Worm (Caenorhabditis elegans) whole organism, young adult: ENCODE measurements around the gene C03B8.3.
A peak's percentile ranks its signal among the peaks of the same experiment; 100 is the strongest.

Experiments used
- C06A6.2 ChIP-seq: fragments of 200-800 bp; sonication (Bioruptor generic); conservative IDR thresholded peaks from 2 replicates; pipeline ENCODE4 v1.3.6; 2022; ENCODE audit warnings: missing genetic modification characterization, missing compliant biosample characterization
- F22D6.2 ChIP-seq: sonication (generic microtip); optimal IDR thresholded peaks from 2 replicates; lab custom pipeline; 2016; ENCODE audit warnings: mild to moderate bottlenecking, missing genetic modification characterization, missing compliant biosample characterization
- F37B4.10 ChIP-seq: fragments of 200-800 bp; sonication (Bioruptor generic); IDR thresholded peaks from 2 replicates; pipeline ENCODE4 v1.3.6; 2022; ENCODE audit warnings: missing genetic modification characterization, missing compliant biosample characterization
- F39B2.1 ChIP-seq: fragments of 200-800 bp; sonication (Bioruptor generic); IDR thresholded peaks from 2 replicates; pipeline ENCODE4 v1.3.6; 2022; ENCODE audit warnings: missing genetic modification reagents, missing genetic modification characterization, missing compliant biosample characterization
- F55B11.4 ChIP-seq: sonication (generic microtip); optimal IDR thresholded peaks from 2 replicates; lab custom pipeline; 2016; ENCODE audit warnings: missing compliant biosample characterization, missing genetic modification characterization, borderline replicate concordance; ENCODE audit not compliant: insufficient read depth
- F57A8.1 ChIP-seq: fragments of 200-800 bp; sonication (Bioruptor generic); optimal IDR thresholded peaks from 2 replicates; lab custom pipeline; 2018; ENCODE audit warnings: mild to moderate bottlenecking, missing genetic modification characterization, moderate library complexity, missing compliant biosample characterization
- K11D2.4 ChIP-seq: fragments of 200-800 bp; sonication (Bioruptor generic); IDR thresholded peaks from 2 replicates; pipeline ENCODE4 v1.3.6; 2022; ENCODE audit warnings: missing genetic modification reagents, missing genetic modification characterization, missing compliant biosample characterization
- K12H6.12 ChIP-seq: fragments of 200-800 bp; sonication (Bioruptor generic); optimal IDR thresholded peaks from 2 replicates; lab custom pipeline; 2018; ENCODE audit warnings: mild to moderate bottlenecking, missing genetic modification characterization, missing compliant biosample characterization
- T07F8.4 ChIP-seq: sonication (generic microtip); optimal IDR thresholded peaks from 2 replicates; lab custom pipeline; 2016; ENCODE audit warnings: mild to moderate bottlenecking, missing genetic modification characterization, moderate library complexity, missing compliant biosample characterization
- Y67H2A.10 ChIP-seq: fragments of 200-800 bp; sonication (Bioruptor generic); conservative IDR thresholded peaks from 2 replicates; pipeline ENCODE4 v1.3.6; 2022; ENCODE audit warnings: missing genetic modification reagents, missing genetic modification characterization, missing compliant biosample characterization
- akir-1 ChIP-seq: fragments of 200-800 bp; sonication (Bioruptor generic); optimal IDR thresholded peaks from 2 replicates; lab custom pipeline; 2018; ENCODE audit warnings: mild to moderate bottlenecking, missing genetic modification characterization, moderate library complexity, missing compliant biosample characterization
- attf-3 ChIP-seq: fragments of 200-800 bp; sonication (Bioruptor generic); conservative IDR thresholded peaks from 2 replicates; pipeline ENCODE4 v1.3.6; 2022; ENCODE audit warnings: missing genetic modification reagents, missing genetic modification characterization, missing compliant biosample characterization
- cebp-1 ChIP-seq, 2 experiments: fragments of 200-800 bp in 1 of 2; sonication (Bioruptor generic) in 1 of 2; sonication (generic microtip) in 1 of 2; IDR thresholded peaks in 1 of 2; optimal IDR thresholded peaks in 1 of 2; 2 replicates each; pipeline versions ENCODE4 v1.3.6 to Lab custom; 2017 to 2022; ENCODE audit warnings: missing compliant biosample characterization in 2 of 2, missing genetic modification characterization in 2 of 2, mild to moderate bottlenecking in 1 of 2, missing genetic modification reagents in 1 of 2, moderate library complexity in 1 of 2
- ceh-27 ChIP-seq: fragments of 200-800 bp; sonication (Bioruptor generic); optimal IDR thresholded peaks from 2 replicates; lab custom pipeline; 2018; ENCODE audit warnings: mild to moderate bottlenecking, missing genetic modification characterization, moderate library complexity, missing compliant biosample characterization
- ceh-40 ChIP-seq: fragments of 200-800 bp; sonication (Bioruptor generic); IDR thresholded peaks from 2 replicates; pipeline ENCODE4 v1.3.6; 2022; ENCODE audit warnings: missing genetic modification characterization, missing compliant biosample characterization
- chd-7 ChIP-seq: sonication (generic microtip); optimal IDR thresholded peaks from 2 replicates; lab custom pipeline; 2016; ENCODE audit warnings: mild to moderate bottlenecking, missing genetic modification characterization, moderate library complexity, missing compliant biosample characterization
- dox-1 ChIP-seq: fragments of 200-800 bp; sonication (Bioruptor generic); IDR thresholded peaks from 2 replicates; pipeline ENCODE4 v1.3.6; 2022; ENCODE audit warnings: missing genetic modification reagents, missing genetic modification characterization, missing compliant biosample characterization
- dpff-1 ChIP-seq: sonication (generic microtip); optimal IDR thresholded peaks from 2 replicates; lab custom pipeline; 2017; ENCODE audit warnings: mild to moderate bottlenecking, missing genetic modification characterization, missing compliant biosample characterization
- dpl-1 ChIP-seq: fragments of 150-350 bp; optimal IDR thresholded peaks from 2 replicates; lab custom pipeline; 2014; ENCODE audit warnings: missing biosample characterization, missing genetic modification reagents, missing genetic modification characterization
- efl-1 ChIP-seq: fragments of 150-350 bp; optimal IDR thresholded peaks from 2 replicates; lab custom pipeline; 2014; ENCODE audit warnings: missing biosample characterization, missing genetic modification reagents, missing genetic modification characterization
- gei-17 ChIP-seq: fragments of 200-800 bp; sonication (Bioruptor generic); optimal IDR thresholded peaks from 2 replicates; lab custom pipeline; 2018; ENCODE audit warnings: mild to moderate bottlenecking, missing genetic modification characterization, missing compliant biosample characterization
- him-1 ChIP-seq: sonication (generic microtip); optimal IDR thresholded peaks from 2 replicates; lab custom pipeline; 2016; ENCODE audit warnings: missing genotype, missing genetic modification reagents, missing genetic modification characterization, missing compliant biosample characterization
- hlh-12 ChIP-seq: sonication (generic microtip); optimal IDR thresholded peaks from 2 replicates; lab custom pipeline; 2016; ENCODE audit warnings: missing genetic modification characterization, missing compliant biosample characterization
- hlh-26 ChIP-seq: fragments of 200-800 bp; sonication (Bioruptor generic); conservative IDR thresholded peaks from 2 replicates; pipeline ENCODE4 v1.3.6; 2022; ENCODE audit warnings: missing genetic modification reagents, missing genetic modification characterization, missing compliant biosample characterization
- hsf-1 ChIP-seq: fragments of 200-800 bp; sonication (Bioruptor generic); IDR thresholded peaks from 2 replicates; pipeline ENCODE4 v1.3.6; 2022; ENCODE audit warnings: missing genetic modification reagents, missing genetic modification characterization, missing compliant biosample characterization
- let-607 ChIP-seq, 2 experiments: fragments of 200-800 bp in 1 of 2; sonication (Bioruptor generic) in 1 of 2; sonication (generic microtip) in 1 of 2; optimal IDR thresholded peaks; 2 replicates each; lab custom pipeline; 2016 to 2018; ENCODE audit warnings: mild to moderate bottlenecking in 2 of 2, missing compliant biosample characterization in 2 of 2, missing genetic modification characterization in 2 of 2, moderate library complexity in 2 of 2, missing genotype in 1 of 2
- lin-26 ChIP-seq: fragments of 200-800 bp; sonication (Bioruptor generic); IDR thresholded peaks from 2 replicates; pipeline ENCODE4 v1.3.6; 2022; ENCODE audit warnings: missing genetic modification reagents, missing genetic modification characterization, missing compliant biosample characterization
- lin-54 ChIP-seq: fragments of 200-800 bp; sonication (Bioruptor generic); optimal IDR thresholded peaks from 2 replicates; lab custom pipeline; 2018; ENCODE audit warnings: mild to moderate bottlenecking, missing genetic modification characterization, missing compliant biosample characterization
- mcd-1 ChIP-seq: fragments of 200-800 bp; sonication (Bioruptor generic); IDR thresholded peaks from 2 replicates; pipeline ENCODE4 v1.3.6; 2022; ENCODE audit warnings: missing genetic modification reagents, missing genetic modification characterization, missing compliant biosample characterization
- nfya-1 ChIP-seq: sonication (generic microtip); optimal IDR thresholded peaks from 2 replicates; lab custom pipeline; 2017; ENCODE audit warnings: antibody characterized with exemption, missing compliant biosample characterization, missing genetic modification characterization, borderline replicate concordance; ENCODE audit not compliant: insufficient read depth
- nfyb-1 ChIP-seq: fragments of 200-800 bp; sonication (Bioruptor generic); IDR thresholded peaks from 2 replicates; pipeline ENCODE4 v1.3.6; 2022; ENCODE audit warnings: missing genetic modification reagents, missing genetic modification characterization, missing compliant biosample characterization
- nhr-179 ChIP-seq: sonication (generic microtip); optimal IDR thresholded peaks from 2 replicates; lab custom pipeline; 2016; ENCODE audit warnings: mild to moderate bottlenecking, missing genetic modification characterization, missing compliant biosample characterization
- nhr-90 ChIP-seq: sonication (generic microtip); optimal IDR thresholded peaks from 2 replicates; lab custom pipeline; 2016; ENCODE audit warnings: missing genotype, mild to moderate bottlenecking, missing genetic modification characterization, missing compliant biosample characterization
- repo-1 ChIP-seq: sonication (generic microtip); optimal IDR thresholded peaks from 2 replicates; lab custom pipeline; 2017; ENCODE audit warnings: mild to moderate bottlenecking, missing genetic modification characterization, missing compliant biosample characterization
- rpc-1 ChIP-seq, 2 experiments: fragments of 150-350 bp in 1 of 2; sonication (generic microtip) in 1 of 2; optimal IDR thresholded peaks; 2 replicates each; lab custom pipeline; 2014 to 2018; ENCODE audit warnings: missing biosample characterization in 1 of 2, missing genetic modification characterization in 1 of 2, missing genetic modification reagents in 1 of 2, missing genotype in 1 of 2
- sdz-38 ChIP-seq: sonication (generic microtip); optimal IDR thresholded peaks from 2 replicates; lab custom pipeline; 2016; ENCODE audit warnings: missing genotype, missing genetic modification characterization, missing compliant biosample characterization
- sea-2 ChIP-seq: fragments of 200-800 bp; sonication (Bioruptor generic); IDR thresholded peaks from 2 replicates; pipeline ENCODE4 v1.3.6; 2022; ENCODE audit warnings: missing genetic modification characterization, missing compliant biosample characterization
- somi-1 ChIP-seq: fragments of 200-800 bp; sonication (Bioruptor generic); optimal IDR thresholded peaks from 2 replicates; lab custom pipeline; 2018; ENCODE audit warnings: mild to moderate bottlenecking, missing genetic modification characterization, missing compliant biosample characterization
- tbp1 ChIP-seq: fragments of 200-800 bp; sonication (Bioruptor generic); optimal IDR thresholded peaks from 2 replicates; lab custom pipeline; 2018; ENCODE audit warnings: mild to moderate bottlenecking, missing genetic modification characterization, missing compliant biosample characterization
- xnd-1 ChIP-seq: sonication (generic microtip); optimal IDR thresholded peaks from 2 replicates; lab custom pipeline; 2016; ENCODE audit warnings: missing genotype, missing genetic modification reagents, missing genetic modification characterization, missing compliant biosample characterization
- zfh-2 ChIP-seq: fragments of 200-800 bp; sonication (Bioruptor generic); conservative IDR thresholded peaks from 2 replicates; pipeline ENCODE4 v1.3.6; 2022; ENCODE audit warnings: missing genetic modification reagents, missing genetic modification characterization, missing compliant biosample characterization
- ztf-22 ChIP-seq: fragments of 200-800 bp; sonication (Bioruptor generic); optimal IDR thresholded peaks from 2 replicates; lab custom pipeline; 2018; ENCODE audit warnings: mild to moderate bottlenecking, missing genetic modification characterization, moderate library complexity, missing compliant biosample characterization
- ztf-28 ChIP-seq: fragments of 200-800 bp; sonication (Bioruptor generic); IDR thresholded peaks from 2 replicates; pipeline ENCODE4 v1.3.6; 2022; ENCODE audit warnings: missing genetic modification reagents, missing genetic modification characterization, missing compliant biosample characterization
- ztf-3 ChIP-seq: fragments of 200-800 bp; sonication (Bioruptor generic); optimal IDR thresholded peaks from 2 replicates; lab custom pipeline; 2018; ENCODE audit warnings: mild to moderate bottlenecking, missing genetic modification characterization, missing compliant biosample characterization

C03B8.3 gene

ce11 chrIII:7724433-7724832 is 12.3 kb downstream of the C03B8.3 start:
- peak; percentile 36; the same call in 1 of the 2 replicates for TF ChIP-seq cebp-1 (GFP tag; IDR thresholded peaks at IDR 0.05; lab: Robert Waterston, UW)
- TF ChIP-seq cebp-1 (tag; optimal IDR thresholded peaks at IDR 0.05; lab: Kevin White, UChicago), result peak; percentile 93
- no peak for TF ChIP-seq xnd-1 (tag; lab: Kevin White, UChicago)
- TF ChIP-seq hlh-26 (GFP tag; lab: Robert Waterston, UW), result no peak
- TF ChIP-seq F39B2.1 (GFP tag; lab: Robert Waterston, UW), result no peak
- TF ChIP-seq K12H6.12, result peak; percentile 58
- TF ChIP-seq somi-1 (GFP tag; lab: Kevin White, UChicago), result peak; percentile 10

- TF ChIP-seq F39B2.1 (GFP tag; lab: Robert Waterston, UW), result no peak
- no peak for TF ChIP-seq sea-2 (GFP tag; lab: Robert Waterston, UW)
- no peak for TF ChIP-seq ztf-3 (GFP tag; lab: Kevin White, UChicago)
- TF ChIP-seq cebp-1 (GFP tag; IDR thresholded peaks at IDR 0.05; lab: Robert Waterston, UW), result no peak
- peak; percentile 8 for TF ChIP-seq cebp-1 (tag; optimal IDR thresholded peaks at IDR 0.05; lab: Kevin White, UChicago)
- TF ChIP-seq gei-17 (GFP tag; lab: Kevin White, UChicago), result no peak
- no peak for TF ChIP-seq F55B11.4 (tag; lab: Kevin White, UChicago)
- TF ChIP-seq rpc-1 (optimal IDR thresholded peaks at IDR 0.05; lab: Kevin White, UChicago), result no peak
- no peak for TF ChIP-seq rpc-1 (tag; optimal IDR thresholded peaks at IDR 0.05; lab: Kevin White, UChicago)
- no peak for TF ChIP-seq sdz-38 (tag; lab: Kevin White, UChicago)
- peak; percentile 16 for TF ChIP-seq K12H6.12
- no peak for TF ChIP-seq Y67H2A.10
- no peak for TF ChIP-seq nfya-1
- TF ChIP-seq dpff-1, result no peak
- peak; percentile 27; the same call in 1 of the 2 replicates for TF ChIP-seq nfyb-1 (GFP tag; lab: Robert Waterston, UW)
- no peak for TF ChIP-seq hlh-26 (GFP tag; lab: Robert Waterston, UW)
- peak; percentile 39; the same call in 1 of the 2 replicates for TF ChIP-seq zfh-2
- TF ChIP-seq hsf-1 (GFP tag; lab: Robert Waterston, UW), result no peak
- no peak for TF ChIP-seq tbp1 (GFP tag; lab: Kevin White, UChicago)
- TF ChIP-seq lin-26 (GFP tag; lab: Robert Waterston, UW), result no peak
- no peak for TF ChIP-seq dpl-1 (GFP tag; lab: Kevin White, UChicago)
- no peak for TF ChIP-seq K11D2.4 (GFP tag; lab: Robert Waterston, UW)
- no peak for TF ChIP-seq F37B4.10 (GFP tag; lab: Robert Waterston, UW)
- no peak for TF ChIP-seq ztf-28
- TF ChIP-seq F57A8.1 (GFP tag; lab: Kevin White, UChicago), result no peak
- peak; percentile 36; the same call in 1 of the 2 replicates for TF ChIP-seq dox-1 (GFP tag; lab: Robert Waterston, UW)
- no peak for TF ChIP-seq efl-1 (GFP tag; lab: Kevin White, UChicago)
- no peak for TF ChIP-seq ceh-40 (GFP tag; lab: Robert Waterston, UW)
- no peak for TF ChIP-seq mcd-1 (GFP tag; lab: Robert Waterston, UW)
- no peak for TF ChIP-seq nhr-179 (tag; lab: Kevin White, UChicago)
- no peak for TF ChIP-seq C06A6.2 (GFP tag; lab: Robert Waterston, UW)
- no peak for TF ChIP-seq let-607 (tag; optimal IDR thresholded peaks at IDR 0.05; lab: Kevin White, UChicago)
- no peak for TF ChIP-seq F22D6.2
- no peak for TF ChIP-seq hlh-12 (tag; lab: Kevin White, UChicago)
- peak; percentile 27 for TF ChIP-seq ceh-27 (GFP tag; lab: Kevin White, UChicago)
- TF ChIP-seq attf-3, result no peak
- TF ChIP-seq chd-7 (tag; lab: Kevin White, UChicago), result no peak
- no peak for TF ChIP-seq lin-54 (GFP tag; lab: Kevin White, UChicago)
- no peak for TF ChIP-seq akir-1
- TF ChIP-seq repo-1 (tag; lab: Kevin White, UChicago), result no peak
- no peak for TF ChIP-seq nhr-90 (tag; lab: Kevin White, UChicago)
- no peak for TF ChIP-seq T07F8.4 (tag; lab: Kevin White, UChicago)
- TF ChIP-seq him-1, result no peak
- TF ChIP-seq ztf-22 (GFP tag; lab: Kevin White, UChicago), result no peak
Observed at ce11 chrIII:7725483-7726250, 13.6 kb downstream of the C03B8.3 start.
